Fruit fly (Drosophila melanogaster) whole organism, pupa: ENCODE measurements around the gene Cpr67Fb.

Source experiments
- CG10348 ChIP-seq: fragments of 200-800 bp; sonication (Bioruptor generic); IDR thresholded peaks from 2 replicates; pipeline ENCODE4 v1.3.6; 2022; ENCODE audit warnings: missing biosample characterization, missing genetic modification characterization
- CG12605 ChIP-seq: fragments of 200-800 bp; sonication (Bioruptor generic); IDR thresholded peaks from 2 replicates; pipeline ENCODE4 v1.3.6; 2022; ENCODE audit warnings: missing biosample characterization, missing genetic modification characterization
- CG13204 ChIP-seq: fragments of 200-800 bp; sonication (Bioruptor generic); optimal IDR thresholded peaks from 2 replicates; lab custom pipeline; 2018; ENCODE audit warnings: missing biosample characterization, mild to moderate bottlenecking, missing genetic modification characterization, moderate library complexity
- CG14655 ChIP-seq: fragments of 200-800 bp; sonication (Bioruptor generic); optimal IDR thresholded peaks from 3 replicates; lab custom pipeline; 2017; ENCODE audit warnings: mild to moderate bottlenecking, missing biosample characterization, missing genetic modification reagents, missing genetic modification characterization
- CG15710 ChIP-seq: fragments of 200-800 bp; sonication (Bioruptor generic); optimal IDR thresholded peaks from 2 replicates; lab custom pipeline; 2018; ENCODE audit warnings: missing biosample characterization, mild to moderate bottlenecking, missing genetic modification characterization, moderate library complexity
- CG17806 ChIP-seq: fragments of 200-800 bp; sonication (Bioruptor generic); optimal IDR thresholded peaks from 2 replicates; lab custom pipeline; 2018; ENCODE audit warnings: missing biosample characterization, mild to moderate bottlenecking, missing genetic modification characterization, moderate library complexity
- CG32121 ChIP-seq: fragments of 200-800 bp; sonication (Bioruptor generic); IDR thresholded peaks from 2 replicates; pipeline ENCODE4 v1.3.6; 2022; ENCODE audit warnings: missing biosample characterization, missing genetic modification characterization
- CG34367 ChIP-seq: fragments of 200-800 bp; sonication (Bioruptor generic); optimal IDR thresholded peaks from 2 replicates; lab custom pipeline; 2018; ENCODE audit warnings: missing biosample characterization, mild to moderate bottlenecking, missing genetic modification characterization
- CG4496 ChIP-seq: fragments of 200-800 bp; sonication (Bioruptor generic); IDR thresholded peaks from 3 replicates; pipeline ENCODE4 v1.3.6; 2022; ENCODE audit warnings: missing biosample characterization, missing genetic modification characterization
- CG8159 ChIP-seq: fragments of 200-800 bp; sonication (Bioruptor generic); optimal IDR thresholded peaks from 3 replicates; lab custom pipeline; 2018; ENCODE audit warnings: missing biosample characterization, mild to moderate bottlenecking, missing genetic modification characterization, moderate library complexity
- CG8301 ChIP-seq: fragments of 200-800 bp; sonication (Bioruptor generic); optimal IDR thresholded peaks from 2 replicates; lab custom pipeline; 2018; ENCODE audit warnings: missing biosample characterization, mild to moderate bottlenecking, missing genetic modification characterization
- CG9948 ChIP-seq: fragments of 200-800 bp; sonication (Bioruptor generic); optimal IDR thresholded peaks from 2 replicates; lab custom pipeline; 2018; ENCODE audit warnings: missing biosample characterization, mild to moderate bottlenecking, missing genetic modification characterization, moderate library complexity
- D1 ChIP-seq: fragments of 200-800 bp; sonication (Bioruptor generic); optimal IDR thresholded peaks from 2 replicates; lab custom pipeline; 2018; ENCODE audit warnings: missing biosample characterization, mild to moderate bottlenecking, missing genetic modification characterization, moderate library complexity
- EcR ChIP-seq: fragments of 200-800 bp; sonication (Bioruptor generic); optimal IDR thresholded peaks from 3 replicates; lab custom pipeline; 2019; ENCODE audit warnings: missing biosample characterization, missing genetic modification characterization, mild to moderate bottlenecking, moderate library complexity, missing genetic modification reagents
- Ets98B ChIP-seq: fragments of 200-800 bp; sonication (Bioruptor generic); IDR thresholded peaks from 2 replicates; pipeline ENCODE4 v1.3.6; 2022; ENCODE audit warnings: missing biosample characterization, missing genetic modification characterization
- Pif1A ChIP-seq: fragments of 200-800 bp; sonication (Bioruptor generic); optimal IDR thresholded peaks from 3 replicates; lab custom pipeline; 2016; ENCODE audit warnings: missing biosample characterization, missing genetic modification characterization
- Pif1B ChIP-seq: fragments of 200-800 bp; sonication (Bioruptor generic); optimal IDR thresholded peaks from 3 replicates; lab custom pipeline; 2016; ENCODE audit warnings: missing biosample characterization, missing genetic modification characterization
- Snoo ChIP-seq: fragments of 200-800 bp; sonication (Bioruptor generic); optimal IDR thresholded peaks from 3 replicates; lab custom pipeline; 2017; ENCODE audit warnings: missing biosample characterization, mild to moderate bottlenecking, missing genetic modification characterization, inconsistent platforms
- fd96Ca ChIP-seq: fragments of 200-800 bp; sonication (Bioruptor generic); IDR thresholded peaks from 3 replicates; pipeline ENCODE4 v1.3.6; 2022; ENCODE audit warnings: missing biosample characterization, missing genetic modification characterization
- gl ChIP-seq: fragments of 200-800 bp; sonication (Bioruptor generic); optimal IDR thresholded peaks from 2 replicates; lab custom pipeline; 2018; ENCODE audit warnings: missing biosample characterization, mild to moderate bottlenecking, missing genetic modification characterization
- rn ChIP-seq: fragments of 200-800 bp; sonication (Bioruptor generic); IDR thresholded peaks from 2 replicates; pipeline ENCODE4 v1.3.6; 2022; ENCODE audit warnings: missing biosample characterization, missing genetic modification characterization

Cpr67Fb gene

DNA sequence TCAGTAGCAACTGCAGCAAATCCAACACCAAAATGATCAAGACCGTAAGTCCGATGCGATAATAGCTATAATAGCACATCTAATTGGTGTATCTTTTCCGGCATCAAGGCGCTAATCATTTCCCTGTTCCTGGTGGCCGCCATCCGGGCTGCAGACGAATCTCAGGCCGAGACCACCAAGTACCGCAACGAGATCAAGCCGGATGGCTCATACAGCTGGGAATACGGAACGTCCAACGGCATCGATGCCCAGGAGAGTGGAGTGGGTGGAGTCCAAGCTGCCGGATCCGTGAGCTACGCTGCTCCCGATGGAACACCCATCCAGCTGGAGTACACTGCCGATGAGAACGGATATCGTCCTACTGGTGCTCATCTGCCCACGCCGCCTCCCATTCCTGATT lies at the start of gene Cpr67Fb:
Gene Cpr67Fb (plus strand): TSS at position 15 of the 400 bp plus-strand sequence.
- TF ChIP-seq CG14655 (GFP tag; lab: Kevin White, UChicago) (no peak), D1 (tag; lab: Kevin White, UChicago) (no peak), CG12605 (GFP tag; lab: Robert Waterston, UW) (no peak), CG10348 (GFP tag; lab: Robert Waterston, UW) (no peak), fd96Ca (GFP tag; lab: Robert Waterston, UW) (no peak), CG34367 (tag; lab: Kevin White, UChicago) (no peak), Ets98B (GFP tag; lab: Robert Waterston, UW) (no peak), CG9948 (tag; lab: Kevin White, UChicago) (no peak), CG13204 (GFP tag; lab: Kevin White, UChicago) (no peak), EcR (GFP tag; lab: Kevin White, UChicago) (no peak), Pif1B (GFP tag; lab: Kevin White, UChicago) (no peak)

DNA sequence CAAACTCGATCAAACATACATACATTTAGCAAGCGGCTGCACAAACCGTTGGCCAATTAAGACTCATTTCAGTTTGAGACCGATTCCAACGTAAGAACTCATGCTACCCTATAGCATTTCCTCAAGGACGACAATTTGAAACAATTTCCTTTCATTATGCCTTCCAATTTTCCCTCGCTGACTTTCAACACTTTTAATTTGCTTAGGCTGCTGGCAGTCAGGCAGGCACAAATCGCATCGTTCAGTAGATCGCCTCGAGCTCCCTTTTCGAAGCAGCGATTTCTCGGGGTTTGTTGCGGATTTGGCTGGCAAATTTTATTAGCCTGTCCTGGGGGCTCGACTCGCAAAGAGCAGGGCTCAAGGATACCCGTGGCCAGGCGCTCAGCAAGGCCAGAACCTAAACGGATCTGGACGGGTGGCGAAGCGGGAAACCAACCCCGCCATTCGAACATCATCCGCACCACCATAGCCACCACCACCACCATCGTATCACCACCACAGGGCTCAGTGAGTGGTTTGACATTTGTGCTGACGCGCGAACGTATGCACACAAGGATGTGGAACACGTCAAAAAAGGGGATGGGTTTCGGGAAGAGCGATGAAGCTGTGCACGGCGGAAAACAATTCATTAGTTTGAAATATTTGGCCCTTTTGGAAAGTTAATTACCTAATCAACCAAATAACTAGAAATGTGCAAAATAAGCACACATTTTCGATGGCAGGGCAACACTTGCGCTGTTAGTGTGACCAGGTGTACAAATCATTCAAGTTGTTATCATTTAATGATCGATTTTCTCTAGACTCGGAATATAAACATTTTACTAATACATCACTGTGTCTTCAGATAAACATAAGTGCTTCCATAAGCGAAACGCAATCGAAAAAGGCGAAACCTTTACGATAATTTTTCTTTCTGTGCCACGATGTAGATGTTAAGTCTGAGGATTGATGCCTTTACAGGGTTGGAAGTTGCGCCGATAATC lies 49.1 kb upstream of the Cpr67Fb start:
- TF ChIP-seq CG14655 (GFP tag; lab: Kevin White, UChicago) = no peak
- no peak for TF ChIP-seq CG4496 (GFP tag; lab: Robert Waterston, UW)
- TF ChIP-seq D1 (tag; lab: Kevin White, UChicago) = no peak
- TF ChIP-seq Snoo (tag; lab: Kevin White, UChicago) = no peak
- peak; percentile 2 for TF ChIP-seq CG15710 (tag; lab: Kevin White, UChicago)
- TF ChIP-seq CG8159 (tag; lab: Kevin White, UChicago) = peak; percentile 49

DNA sequence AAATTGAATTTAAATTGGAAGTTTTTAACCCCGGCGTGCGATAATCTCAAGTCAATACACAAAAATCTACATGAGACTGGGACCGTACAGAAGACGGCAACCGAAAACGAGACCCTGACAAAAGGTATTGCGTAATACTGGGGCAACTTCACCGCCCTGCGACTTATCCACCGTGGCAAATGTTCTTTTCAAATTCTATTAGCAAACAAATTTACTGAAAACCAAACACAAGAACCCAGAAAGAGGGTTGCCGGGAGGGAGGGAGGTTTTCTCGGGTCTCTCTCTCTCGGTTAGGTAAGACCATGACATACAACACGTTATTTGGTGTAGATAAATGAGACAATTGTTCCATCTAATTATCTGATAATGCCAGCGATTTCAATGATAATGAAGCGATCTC lies 48.2 kb upstream of the Cpr67Fb start:
- TF ChIP-seq Pif1B (GFP tag; lab: Kevin White, UChicago) = no peak
- TF ChIP-seq CG32121 (GFP tag; lab: Robert Waterston, UW) = no peak
- TF ChIP-seq CG15710 (tag; lab: Kevin White, UChicago) = no peak

DNA sequence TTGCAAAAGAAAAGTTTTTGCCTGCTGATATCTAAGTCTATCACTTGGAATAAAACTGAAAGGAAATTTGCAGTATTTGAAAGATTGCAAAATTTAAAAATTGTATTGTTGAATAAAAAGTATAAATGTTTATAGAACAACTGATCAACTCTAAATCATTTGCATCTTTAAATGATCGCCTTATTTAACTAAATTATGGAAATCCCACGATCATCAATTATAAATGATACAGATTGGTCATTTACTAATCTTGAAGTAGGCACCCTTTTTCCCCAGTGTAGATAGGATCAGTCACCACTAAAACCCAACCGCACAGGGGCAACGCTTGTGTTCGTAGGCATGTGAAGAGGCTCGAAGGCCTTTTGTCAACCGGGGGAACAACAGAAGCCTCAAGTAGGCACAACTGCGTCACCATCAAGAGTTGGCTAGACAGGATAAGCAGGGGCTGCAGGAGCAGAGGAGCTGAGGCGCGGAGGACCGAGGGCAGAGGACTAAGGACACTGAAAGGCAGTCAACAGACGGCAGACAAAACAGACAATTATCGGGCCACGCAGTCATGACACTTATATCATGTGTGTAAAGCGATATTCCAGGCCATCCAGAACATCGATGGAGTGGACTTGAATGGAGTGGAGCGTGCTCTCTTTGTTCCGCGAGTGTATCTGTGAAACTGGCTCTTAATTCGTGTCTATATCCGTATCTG lies 46.0 kb upstream of the Cpr67Fb start:
- TF ChIP-seq EcR (GFP tag; lab: Kevin White, UChicago) = peak; percentile 52
- TF ChIP-seq CG34367 (tag; lab: Kevin White, UChicago) = peak; percentile 40
- TF ChIP-seq fd96Ca (GFP tag; lab: Robert Waterston, UW) = no peak
- TF ChIP-seq CG12605 (GFP tag; lab: Robert Waterston, UW) = no peak
- 0 out of 3 replicates have a peak, but pooled peaks have one; percentile 11 for TF ChIP-seq CG4496 (GFP tag; lab: Robert Waterston, UW)
- TF ChIP-seq Snoo (tag; lab: Kevin White, UChicago) = no peak
- TF ChIP-seq CG14655 (GFP tag; lab: Kevin White, UChicago) = peak; percentile 49
- TF ChIP-seq CG17806 (tag; lab: Kevin White, UChicago) = peak; percentile 59
- no peak for TF ChIP-seq CG10348 (GFP tag; lab: Robert Waterston, UW)
- no peak for TF ChIP-seq CG13204 (GFP tag; lab: Kevin White, UChicago)
- TF ChIP-seq CG8159 (tag; lab: Kevin White, UChicago) = peak; percentile 68
- TF ChIP-seq CG15710 (tag; lab: Kevin White, UChicago) = peak; percentile 68
- TF ChIP-seq gl (tag; lab: Kevin White, UChicago) = no peak
- peak; percentile 38 for TF ChIP-seq Pif1A (GFP tag; lab: Kevin White, UChicago)
- TF ChIP-seq rn (GFP tag; lab: Robert Waterston, UW) = no peak
- TF ChIP-seq CG32121 (GFP tag; lab: Robert Waterston, UW) = no peak
- TF ChIP-seq Ets98B (GFP tag; lab: Robert Waterston, UW) = no peak
- peak; percentile 51 for TF ChIP-seq CG9948 (tag; lab: Kevin White, UChicago)
- TF ChIP-seq Pif1B (GFP tag; lab: Kevin White, UChicago) = peak; percentile 17
- TF ChIP-seq D1 (tag; lab: Kevin White, UChicago) = peak; percentile 40
- peak; percentile 4 for TF ChIP-seq CG8301 (tag; lab: Kevin White, UChicago)

DNA sequence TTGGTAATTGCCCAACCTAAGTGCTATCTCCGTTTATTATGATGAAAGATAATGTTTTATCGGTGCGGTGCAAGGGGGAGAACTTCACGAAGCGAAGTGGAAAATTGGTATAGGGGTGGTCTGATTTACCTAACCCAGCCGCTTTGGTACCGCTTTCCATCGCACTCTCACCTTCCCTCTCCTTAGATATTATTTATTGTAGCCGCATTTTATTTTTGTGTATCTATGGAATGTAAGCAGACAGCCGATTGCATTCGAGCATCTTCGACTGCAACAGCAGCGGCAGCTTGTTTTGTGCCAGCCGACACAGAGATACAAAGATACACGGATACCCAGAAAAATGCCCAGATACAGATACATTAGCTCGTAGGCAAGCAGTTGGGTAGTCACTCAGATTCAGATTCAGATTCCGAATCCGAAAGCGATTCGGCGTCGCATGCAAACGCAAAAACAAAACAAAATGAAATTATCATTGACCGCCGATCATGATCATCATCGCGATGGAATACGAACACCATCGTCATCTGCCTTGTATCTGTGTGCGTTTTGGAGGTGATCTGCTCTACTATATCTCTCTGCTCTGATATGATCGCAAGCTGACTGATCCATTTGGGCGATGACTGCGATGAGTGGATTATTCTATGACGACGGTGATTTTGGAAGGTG lies 45.1 kb upstream of the Cpr67Fb start:
- TF ChIP-seq CG32121 (GFP tag; lab: Robert Waterston, UW) (0 out of 2 replicates have a peak, but pooled peaks have one; percentile 29), gl (tag; lab: Kevin White, UChicago) (no peak), CG15710 (tag; lab: Kevin White, UChicago) (no peak)
